Fruit fly (Drosophila melanogaster) whole organism, embryonic: Measurements from ENCODE around the gene haf.
A peak's percentile ranks its signal among the peaks of the same experiment; 100 is the strongest.

Source experiments
- ATbp ChIP-seq: fragments of 200-800 bp; sonication (Bioruptor generic); optimal IDR thresholded peaks from 2 replicates; lab custom pipeline; 2017; ENCODE audit warnings: missing biosample characterization, mild to moderate bottlenecking, missing genetic modification characterization, missing genetic modification reagents
- Atf6 ChIP-seq: fragments of 200-800 bp; sonication (Bioruptor generic); IDR thresholded peaks from 2 replicates; pipeline ENCODE4 v1.3.6; 2022; ENCODE audit warnings: missing biosample characterization, missing genetic modification characterization
- CG10543 ChIP-seq: fragments of 200-800 bp; sonication (Bioruptor generic); optimal IDR thresholded peaks from 3 replicates; lab custom pipeline; 2017; ENCODE audit warnings: missing biosample characterization, mild to moderate bottlenecking, missing genetic modification characterization, moderate library complexity
- CG14667 ChIP-seq: fragments of 200-800 bp; sonication (Bioruptor generic); IDR thresholded peaks from 2 replicates; pipeline ENCODE4 v1.3.6; 2022; ENCODE audit warnings: missing biosample characterization, missing genetic modification characterization
- CG1647 ChIP-seq: fragments of 200-800 bp; sonication (Bioruptor generic); optimal IDR thresholded peaks from 3 replicates; lab custom pipeline; 2016; ENCODE audit warnings: missing biosample characterization, missing genetic modification characterization
- CG32532 ChIP-seq: fragments of 200-800 bp; sonication (Bioruptor generic); IDR thresholded peaks from 2 replicates; pipeline ENCODE4 v1.3.6; 2022; ENCODE audit warnings: missing biosample characterization, missing genetic modification characterization
- CG4404 ChIP-seq: fragments of 200-800 bp; sonication (Bioruptor generic); IDR thresholded peaks from 2 replicates; pipeline ENCODE4 v1.3.6; 2022; ENCODE audit warnings: missing biosample characterization, missing genetic modification characterization
- CG5245 ChIP-seq: fragments of 200-800 bp; sonication (Bioruptor generic); optimal IDR thresholded peaks from 3 replicates; lab custom pipeline; 2016; ENCODE audit warnings: missing biosample characterization, missing genetic modification characterization
- CG6175 ChIP-seq: fragments of 200-800 bp; sonication (Bioruptor generic); IDR thresholded peaks from 3 replicates; pipeline ENCODE4 v1.3.6; 2022; ENCODE audit warnings: missing biosample characterization, missing genetic modification characterization
- CG6654 ChIP-seq: fragments of 200-800 bp; sonication (Bioruptor generic); optimal IDR thresholded peaks from 2 replicates; lab custom pipeline; 2017; ENCODE audit warnings: missing biosample characterization, mild to moderate bottlenecking, missing genetic modification characterization
- CG6689 ChIP-seq: fragments of 200-800 bp; sonication (Bioruptor generic); IDR thresholded peaks from 2 replicates; pipeline ENCODE4 v1.3.6; 2022; ENCODE audit warnings: missing biosample characterization, missing genetic modification characterization
- CG6854 ChIP-seq: fragments of 200-800 bp; sonication (Bioruptor generic); optimal IDR thresholded peaks from 3 replicates; lab custom pipeline; 2017; ENCODE audit warnings: missing biosample characterization, mild to moderate bottlenecking, missing genetic modification characterization
- CG7839 ChIP-seq: fragments of 200-800 bp; sonication (Bioruptor generic); optimal IDR thresholded peaks from 3 replicates; lab custom pipeline; 2018; ENCODE audit warnings: missing biosample characterization, mild to moderate bottlenecking, missing genetic modification characterization, moderate library complexity
- CG7987 ChIP-seq: fragments of 200-800 bp; sonication (Bioruptor generic); optimal IDR thresholded peaks from 2 replicates; lab custom pipeline; 2018; ENCODE audit warnings: missing biosample characterization, mild to moderate bottlenecking, missing genetic modification characterization, moderate library complexity
- CG8359 ChIP-seq: fragments of 200-800 bp; sonication (Bioruptor generic); optimal IDR thresholded peaks from 2 replicates; lab custom pipeline; 2017; ENCODE audit warnings: missing biosample characterization, mild to moderate bottlenecking, missing genetic modification characterization, borderline replicate concordance
- Camta ChIP-seq: fragments of 200-800 bp; sonication (Bioruptor generic); optimal IDR thresholded peaks from 2 replicates; lab custom pipeline; 2016; ENCODE audit warnings: missing biosample characterization, missing genetic modification characterization
- CrebB ChIP-seq: fragments of 200-800 bp; sonication (Bioruptor generic); optimal IDR thresholded peaks from 3 replicates; lab custom pipeline; 2018; ENCODE audit warnings: missing biosample characterization, mild to moderate bottlenecking, missing genetic modification characterization
- Dfd ChIP-seq, 2 experiments: fragments of >200 bp; optimal IDR thresholded peaks; 2 replicates each; lab custom pipeline; 2017; ENCODE audit warnings: missing biosample characterization in 2 of 2, missing genetic modification characterization in 2 of 2
- Dip3 ChIP-seq: fragments of 200-800 bp; sonication (Bioruptor generic); optimal IDR thresholded peaks from 3 replicates; lab custom pipeline; 2016; ENCODE audit warnings: missing biosample characterization, missing genetic modification characterization
- Dref ChIP-seq: fragments of 200-800 bp; sonication (Bioruptor generic); IDR thresholded peaks from 2 replicates; pipeline ENCODE4 v1.3.6; 2022; ENCODE audit warnings: missing biosample characterization, missing genetic modification characterization
- Gug ChIP-seq: fragments of 200-800 bp; sonication (Bioruptor generic); IDR thresholded peaks from 4 replicates; pipeline ENCODE4 v1.3.6; 2022; ENCODE audit warnings: missing biosample characterization, missing genetic modification characterization
- HLH54F ChIP-seq: fragments of 200-800 bp; sonication (Bioruptor generic); optimal IDR thresholded peaks from 3 replicates; lab custom pipeline; 2016; ENCODE audit warnings: missing biosample characterization, missing genetic modification characterization
- HLHmδ ChIP-seq: fragments of 200-800 bp; sonication (Bioruptor generic); optimal IDR thresholded peaks from 2 replicates; lab custom pipeline; 2018; ENCODE audit warnings: missing biosample characterization, mild to moderate bottlenecking, missing genetic modification characterization, moderate library complexity
- Hr51 ChIP-seq, 2 experiments: fragments of 200-800 bp; sonication (Bioruptor generic); optimal IDR thresholded peaks; 2 replicates in 1 of 2; 3 replicates in 1 of 2; lab custom pipeline; 2016 to 2018; ENCODE audit warnings: missing biosample characterization in 2 of 2, missing genetic modification characterization in 2 of 2, mild to moderate bottlenecking in 1 of 2, moderate library complexity in 1 of 2
- Lpt ChIP-seq: fragments of >200 bp; optimal IDR thresholded peaks from 2 replicates; lab custom pipeline; 2018; ENCODE audit warnings: missing biosample characterization, missing genetic modification characterization
- Opbp ChIP-seq: fragments of 200-800 bp; sonication (Bioruptor generic); IDR thresholded peaks from 3 replicates; pipeline ENCODE4 v1.3.6; 2022; ENCODE audit warnings: missing biosample characterization, missing genetic modification characterization; ENCODE audit not compliant: partially characterized antibody
- ab ChIP-seq: fragments of 200-800 bp; sonication (Bioruptor generic); optimal IDR thresholded peaks from 2 replicates; lab custom pipeline; 2016; ENCODE audit warnings: missing biosample characterization, missing genetic modification characterization
- aop ChIP-seq: fragments of 200-800 bp; sonication (Bioruptor generic); IDR thresholded peaks from 2 replicates; pipeline ENCODE4 v1.3.6; 2022; ENCODE audit warnings: missing biosample characterization, missing genetic modification characterization
- btn ChIP-seq: fragments of 200-800 bp; sonication (Bioruptor generic); optimal IDR thresholded peaks from 2 replicates; lab custom pipeline; 2016; ENCODE audit warnings: missing biosample characterization, missing genetic modification characterization
- cas ChIP-seq: fragments of 200-800 bp; sonication (Bioruptor generic); IDR thresholded peaks from 2 replicates; pipeline ENCODE4 v1.3.6; 2022; ENCODE audit warnings: missing biosample characterization, missing genetic modification characterization
- chinmo ChIP-seq: fragments of 200-800 bp; sonication (Bioruptor generic); IDR thresholded peaks from 4 replicates; pipeline ENCODE4 v1.3.6; 2022; ENCODE audit warnings: missing biosample characterization, missing genetic modification characterization; ENCODE audit not compliant: partially characterized antibody
- danr ChIP-seq: fragments of 200-800 bp; sonication (Bioruptor generic); IDR thresholded peaks from 2 replicates; pipeline ENCODE4 v1.3.6; 2022; ENCODE audit warnings: missing biosample characterization, missing genetic modification characterization
- disco-r ChIP-seq: fragments of 200-800 bp; sonication (Bioruptor generic); optimal IDR thresholded peaks from 2 replicates; lab custom pipeline; 2016; ENCODE audit warnings: missing biosample characterization, missing genetic modification characterization
- dmrt99B ChIP-seq: fragments of 200-800 bp; sonication (Bioruptor generic); optimal IDR thresholded peaks from 2 replicates; lab custom pipeline; 2018; ENCODE audit warnings: missing biosample characterization, mild to moderate bottlenecking, missing genetic modification characterization, moderate library complexity
- fd102C ChIP-seq: fragments of 200-800 bp; sonication (Bioruptor generic); optimal IDR thresholded peaks from 2 replicates; lab custom pipeline; 2018; ENCODE audit warnings: missing biosample characterization, mild to moderate bottlenecking, missing genetic modification characterization, moderate library complexity
- her ChIP-seq: fragments of 200-800 bp; sonication (Bioruptor generic); optimal IDR thresholded peaks from 2 replicates; lab custom pipeline; 2016; ENCODE audit warnings: missing biosample characterization, missing genetic modification characterization
- ind ChIP-seq: fragments of 200-800 bp; sonication (Bioruptor generic); optimal IDR thresholded peaks from 3 replicates; lab custom pipeline; 2016; ENCODE audit warnings: missing biosample characterization, missing genetic modification characterization
- jigr1 ChIP-seq: fragments of 200-800 bp; sonication (Bioruptor generic); IDR thresholded peaks from 3 replicates; pipeline ENCODE4 v1.3.6; 2022; ENCODE audit warnings: missing biosample characterization, missing genetic modification characterization
- lbe ChIP-seq: fragments of 200-800 bp; sonication (Bioruptor generic); optimal IDR thresholded peaks from 2 replicates; lab custom pipeline; 2016; ENCODE audit warnings: missing biosample characterization, mild to moderate bottlenecking, missing genetic modification characterization
- lola ChIP-seq, 3 experiments: fragments of >200 bp in 2 of 3; fragments of 200-800 bp in 1 of 3; sonication (Bioruptor generic) in 1 of 3; optimal IDR thresholded peaks; 2 replicates each; lab custom pipeline; 2017 to 2019; ENCODE audit warnings: missing biosample characterization in 3 of 3, missing genetic modification characterization in 3 of 3, mild to moderate bottlenecking in 1 of 3, moderate library complexity in 1 of 3
- odd ChIP-seq: fragments of 200-800 bp; sonication (Bioruptor generic); optimal IDR thresholded peaks from 2 replicates; lab custom pipeline; 2017; ENCODE audit warnings: missing biosample characterization, mild to moderate bottlenecking, missing genetic modification characterization
- peb ChIP-seq: fragments of 200-800 bp; sonication (Bioruptor generic); IDR thresholded peaks from 2 replicates; pipeline ENCODE4 v1.3.6; 2022; ENCODE audit warnings: missing biosample characterization, missing genetic modification characterization
- pnt ChIP-seq: fragments of 200-800 bp; sonication (Bioruptor generic); optimal IDR thresholded peaks from 3 replicates; lab custom pipeline; 2016; ENCODE audit warnings: missing biosample characterization, missing genetic modification characterization
- prd ChIP-seq, 3 experiments: fragments of >200 bp in 2 of 3; fragments of 200-800 bp in 1 of 3; sonication (Bioruptor generic) in 1 of 3; optimal IDR thresholded peaks in 2 of 3; IDR thresholded peaks in 1 of 3; 2 replicates in 2 of 3; 3 replicates in 1 of 3; pipeline versions ENCODE4 v1.3.6 to Lab custom; 2017 to 2022; ENCODE audit warnings: missing biosample characterization in 1 of 3, missing genetic modification characterization in 1 of 3
- tap ChIP-seq: fragments of 200-800 bp; optimal IDR thresholded peaks from 3 replicates; lab custom pipeline; 2019; ENCODE audit warnings: missing biosample characterization, mild to moderate bottlenecking, missing genetic modification characterization, moderate library complexity
- twi ChIP-seq: fragments of 200-800 bp; optimal IDR thresholded peaks from 2 replicates; lab custom pipeline; 2019; ENCODE audit warnings: missing biosample characterization, mild to moderate bottlenecking, missing genetic modification characterization, moderate library complexity
- unc-4 ChIP-seq: fragments of 200-800 bp; sonication (Bioruptor generic); IDR thresholded peaks from 2 replicates; pipeline ENCODE4 v1.3.6; 2022; ENCODE audit warnings: missing biosample characterization, missing genetic modification characterization; ENCODE audit not compliant: partially characterized antibody
- vfl ChIP-seq: fragments of 200-800 bp; sonication (Bioruptor generic); optimal IDR thresholded peaks from 2 replicates; lab custom pipeline; 2016; ENCODE audit warnings: missing biosample characterization, missing genetic modification characterization
- wek ChIP-seq: fragments of 200-800 bp; sonication (Bioruptor generic); optimal IDR thresholded peaks from 3 replicates; lab custom pipeline; 2018; ENCODE audit warnings: missing biosample characterization, mild to moderate bottlenecking, missing genetic modification characterization, moderate library complexity
- z ChIP-seq: fragments of 200-800 bp; sonication (Bioruptor generic); IDR thresholded peaks from 3 replicates; pipeline ENCODE4 v1.3.6; 2022; ENCODE audit warnings: missing biosample characterization, missing genetic modification characterization
- zen2 ChIP-seq: fragments of 200-800 bp; sonication (Bioruptor generic); IDR thresholded peaks from 3 replicates; pipeline ENCODE4 v1.3.6; 2022; ENCODE audit warnings: missing biosample characterization, missing genetic modification characterization; ENCODE audit not compliant: partially characterized antibody

Gene haf

dm6 chr2L:1575604-1576003 lies 20.7 kb downstream of the haf start (continued):
- TF ChIP-seq CG14667 (GFP tag; lab: Robert Waterston, UW) (peak; percentile 25; the same call in 1 of the 2 replicates), vfl (GFP tag; lab: Kevin White, UChicago) (no peak), zen2 (GFP tag; lab: Robert Waterston, UW) (no peak), Camta (GFP tag; lab: Kevin White, UChicago) (no peak), Dref (no peak), btn (GFP tag; lab: Kevin White, UChicago) (no peak), ATbp (GFP tag; lab: Kevin White, UChicago) (peak; percentile 16), ab (GFP tag; lab: Kevin White, UChicago) (no peak), disco-r (GFP tag; lab: Kevin White, UChicago) (no peak), lbe (GFP tag; lab: Kevin White, UChicago) (no peak), lola (GFP tag; optimal IDR thresholded peaks at IDR 0.05; lab: Kevin White, UChicago) (no peak), Dfd (GFP tag; optimal IDR thresholded peaks at IDR 0.05; lab: Kevin White, UChicago) (no peak), aop (GFP tag; lab: Robert Waterston, UW) (no peak), chinmo (GFP tag; lab: Robert Waterston, UW) (no peak), Lpt (GFP tag; lab: Kevin White, UChicago) (no peak), tap (tag; lab: Kevin White, UChicago) (peak; percentile 40), ind (GFP tag; lab: Kevin White, UChicago) (peak; percentile 41), danr (GFP tag; lab: Robert Waterston, UW) (no peak), prd (optimal IDR thresholded peaks at IDR 0.05; lab: Kevin White, UChicago) (no peak), prd (GFP tag; IDR thresholded peaks at IDR 0.05; lab: Robert Waterston, UW) (peak; percentile 78), CG6854 (GFP tag; lab: Kevin White, UChicago) (no peak), fd102C (GFP tag; lab: Kevin White, UChicago) (no peak), CG10543 (GFP tag; lab: Kevin White, UChicago) (no peak), CG7987 (GFP tag; lab: Kevin White, UChicago) (no peak), CG32532 (GFP tag; lab: Robert Waterston, UW) (no peak; the same call in 1 of the 2 replicates), odd (GFP tag; lab: Kevin White, UChicago) (no peak), cas (GFP tag; lab: Robert Waterston, UW) (no peak), Gug (no peak), CG8359 (GFP tag; lab: Kevin White, UChicago) (no peak), CG4404 (GFP tag; lab: Robert Waterston, UW) (no peak), pnt (GFP tag; lab: Kevin White, UChicago) (peak; percentile 28), peb (GFP tag; lab: Robert Waterston, UW) (no peak), CG6175 (GFP tag; lab: Robert Waterston, UW) (no peak), jigr1 (GFP tag; lab: Robert Waterston, UW) (no peak), dmrt99B (peak; percentile 56), Dip3 (GFP tag; lab: Kevin White, UChicago) (no peak), CG5245 (GFP tag; lab: Kevin White, UChicago) (peak; percentile 44), twi (tag; lab: Kevin White, UChicago) (no peak), CrebB (no peak), CG7839 (peak; percentile 48), unc-4 (GFP tag; lab: Robert Waterston, UW) (no peak), HLHmδ (GFP tag; lab: Kevin White, UChicago) (no peak), Atf6 (GFP tag; lab: Robert Waterston, UW) (no peak), Hr51 (GFP tag; optimal IDR thresholded peaks at IDR 0.05; lab: Kevin White, UChicago) (peak in 1 of 2 experiments; percentile 68), CG1647 (no peak), Opbp (no peak), her (GFP tag; lab: Kevin White, UChicago) (no peak), HLH54F (GFP tag; lab: Kevin White, UChicago) (no peak), CG6689 (peak; percentile 63), z (no peak), wek (no peak), CG6654 (no peak)
